Worm (Caenorhabditis elegans) whole organism, L4/young adult: ENCODE results near the gene mcm-3AP.

Experiments
- W03F9.2 ChIP-seq: fragments of 150-350 bp; optimal IDR thresholded peaks from 2 replicates; lab custom pipeline; 2014; ENCODE audit warnings: missing biosample characterization, missing genetic modification characterization
- dao-5 ChIP-seq: sonication (generic microtip); optimal IDR thresholded peaks from 2 replicates; lab custom pipeline; 2016; ENCODE audit warnings: missing genotype, missing genetic modification characterization, moderate library complexity, missing compliant biosample characterization
- him-1 ChIP-seq: sonication (generic microtip); optimal IDR thresholded peaks from 2 replicates; lab custom pipeline; 2016; ENCODE audit warnings: missing genotype, missing genetic modification reagents, missing genetic modification characterization, missing compliant biosample characterization

Gene mcm-3AP

DNA sequence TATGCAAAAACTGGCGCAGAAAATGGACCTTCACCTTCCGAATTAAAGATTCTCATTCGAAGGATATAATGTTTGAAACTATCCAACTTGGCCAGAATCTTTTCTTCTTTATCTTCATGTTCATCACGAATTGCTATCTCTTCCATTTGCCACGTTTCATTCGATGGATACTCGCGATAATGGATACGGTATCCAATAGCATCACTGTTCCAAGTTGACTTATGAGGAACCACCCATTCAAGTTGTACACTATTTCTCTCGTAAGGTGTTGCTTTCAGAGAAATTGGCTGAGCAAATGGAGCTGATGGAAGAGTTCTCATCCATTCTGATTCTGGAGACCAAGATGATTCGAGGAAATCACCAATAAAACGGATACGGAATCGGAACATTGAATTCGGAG is 46.2 kb downstream of the mcm-3AP start:
- TF ChIP-seq him-1 (tag; lab: Kevin White, UChicago) (no peak), W03F9.2 (tag; lab: Kevin White, UChicago) (no peak), dao-5 (tag; lab: Kevin White, UChicago) (no peak)

DNA sequence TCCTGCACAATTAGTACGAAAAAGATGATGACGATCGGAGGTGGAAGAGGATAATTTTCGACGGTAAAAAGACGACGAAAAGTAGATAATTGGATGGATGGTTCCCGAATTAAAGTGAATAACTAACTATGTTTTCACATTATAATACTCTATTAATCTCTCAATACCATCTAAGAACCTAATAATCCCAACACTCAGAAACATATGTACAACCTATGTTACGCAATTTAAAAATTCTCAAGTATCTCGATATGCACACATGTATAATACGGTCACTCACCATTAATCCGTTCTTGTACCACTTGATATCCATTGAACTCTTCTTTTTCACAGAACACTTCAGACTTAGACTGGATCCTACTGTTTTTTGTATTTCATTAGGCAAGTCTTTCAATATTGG is 52.3 kb downstream of the mcm-3AP start:
- TF ChIP-seq W03F9.2 (tag; lab: Kevin White, UChicago) (no peak), dao-5 (tag; lab: Kevin White, UChicago) (no peak), him-1 (tag; lab: Kevin White, UChicago) (no peak)
